Worm (Caenorhabditis elegans) whole organism, dauer: Measurements from ENCODE around the gene F10B5.3.

Experiments used
- unc-62 ChIP-seq: sonication (generic microtip); optimal IDR thresholded peaks from 2 replicates; lab custom pipeline; 2017; ENCODE audit warnings: missing biosample characterization, missing genetic modification reagents, missing genetic modification characterization

F10B5.3 gene

DNA sequence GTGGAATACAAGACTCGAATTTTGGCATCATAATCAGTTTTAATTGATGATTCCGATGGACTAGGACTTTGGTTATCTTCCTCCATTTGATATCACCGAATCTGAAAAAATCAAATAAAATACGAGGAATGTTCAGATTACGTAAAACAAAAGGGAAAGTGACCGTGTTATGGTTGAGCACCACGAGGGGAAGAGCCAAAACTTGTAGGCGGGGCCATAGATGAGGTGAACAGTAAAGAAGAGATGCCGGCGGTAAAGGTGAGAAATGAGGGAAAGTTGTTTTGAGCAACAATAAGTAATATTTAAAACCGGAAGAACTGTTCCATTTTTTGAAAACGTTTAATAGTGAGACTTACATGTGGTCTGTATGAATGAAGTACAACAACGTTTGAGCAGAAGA lies at the start of gene F10B5.3:
TSS of gene F10B5.3 (minus strand) at position 101 of the 400 bp plus-strand sequence.
- no peak for TF ChIP-seq unc-62

DNA sequence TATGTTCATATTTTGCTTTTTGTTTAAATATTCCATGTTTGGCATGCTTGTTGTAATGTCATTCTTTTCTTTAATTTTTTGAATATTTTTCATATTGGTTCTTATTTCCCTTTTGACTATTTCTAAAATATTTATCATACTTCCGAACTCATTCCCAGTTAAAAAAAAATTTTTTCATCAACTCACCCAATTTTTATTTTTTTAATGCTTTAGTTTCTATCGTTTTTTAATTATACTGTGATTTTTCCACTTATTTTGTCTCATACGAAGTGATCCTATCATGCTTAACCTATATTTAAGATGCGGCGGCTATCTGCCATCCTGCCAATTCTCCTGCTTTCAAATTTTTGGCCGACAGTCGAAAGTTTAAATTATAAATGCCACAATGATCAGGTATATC lies 48.7 kb upstream of the F10B5.3 start, which contains the start of gene qua-1:
TSS of gene qua-1 (plus strand) at position 301 of the 400 bp plus-strand sequence.
- no peak for TF ChIP-seq unc-62

DNA sequence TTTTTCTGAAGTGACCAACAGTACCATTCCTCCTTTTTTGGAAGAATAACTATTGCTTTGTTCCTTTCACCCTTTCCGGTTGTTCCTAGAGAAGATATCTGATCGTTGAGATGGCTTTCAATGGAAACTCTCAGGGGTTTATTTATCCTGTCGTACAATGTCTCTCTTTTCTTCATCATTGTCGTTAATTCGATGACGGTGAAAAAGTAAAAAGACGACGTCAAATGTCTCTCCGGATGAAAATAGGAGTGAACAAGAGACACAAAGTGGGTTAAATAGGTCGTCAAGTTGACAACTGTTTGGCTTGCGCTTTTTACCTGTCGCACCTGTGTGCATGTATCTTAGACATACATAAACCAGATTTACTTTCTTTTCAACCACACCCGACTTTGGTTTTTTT lies 44.1 kb upstream of the F10B5.3 start:
- TF ChIP-seq unc-62 = no peak

DNA sequence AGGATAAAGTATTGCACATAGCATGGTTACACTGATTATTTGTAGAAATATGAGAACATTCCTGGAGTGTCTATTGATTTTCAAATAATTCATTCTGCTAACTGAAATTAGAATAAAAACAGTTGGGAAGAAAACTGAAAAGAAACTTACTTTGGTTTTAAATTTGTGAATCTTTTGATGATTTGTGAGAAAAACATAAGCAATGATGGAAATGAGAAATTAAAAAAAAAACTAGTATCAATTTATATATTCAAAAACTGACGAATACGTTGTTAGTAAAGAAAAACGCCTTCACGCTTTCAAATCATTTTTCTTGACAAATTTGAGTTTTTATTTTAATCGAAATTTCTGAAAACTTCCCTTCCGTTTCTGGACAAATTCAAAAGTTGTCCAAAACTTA lies 43.3 kb upstream of the F10B5.3 start, which contains the start of gene T05C12.9:
TSS of gene T05C12.9 (minus strand) at position 101 of the 400 bp plus-strand sequence.
- TF ChIP-seq unc-62 = no peak

DNA sequence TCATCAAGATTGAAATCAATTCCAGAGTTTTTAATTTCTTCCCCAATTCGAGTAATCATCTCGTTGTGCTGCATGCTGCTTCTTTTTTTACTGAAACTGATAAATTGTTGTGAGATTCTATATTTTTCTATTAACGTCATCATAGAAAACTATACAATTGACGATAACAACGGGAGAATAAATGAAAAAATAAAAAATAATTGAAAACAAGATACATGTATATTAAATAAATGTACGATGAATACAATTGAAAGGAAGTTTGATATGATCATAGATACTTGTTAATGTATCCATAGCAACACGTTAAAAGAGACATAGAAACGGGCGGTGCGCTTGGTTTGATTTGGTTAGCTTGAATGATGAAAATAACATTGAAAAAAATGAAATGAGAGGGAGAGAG lies 40.6 kb upstream of the F10B5.3 start, which contains the start of gene T05C12.8:
TSS of gene T05C12.8 (minus strand) at position 101 of the 400 bp plus-strand sequence.
- TF ChIP-seq unc-62 = no peak

DNA sequence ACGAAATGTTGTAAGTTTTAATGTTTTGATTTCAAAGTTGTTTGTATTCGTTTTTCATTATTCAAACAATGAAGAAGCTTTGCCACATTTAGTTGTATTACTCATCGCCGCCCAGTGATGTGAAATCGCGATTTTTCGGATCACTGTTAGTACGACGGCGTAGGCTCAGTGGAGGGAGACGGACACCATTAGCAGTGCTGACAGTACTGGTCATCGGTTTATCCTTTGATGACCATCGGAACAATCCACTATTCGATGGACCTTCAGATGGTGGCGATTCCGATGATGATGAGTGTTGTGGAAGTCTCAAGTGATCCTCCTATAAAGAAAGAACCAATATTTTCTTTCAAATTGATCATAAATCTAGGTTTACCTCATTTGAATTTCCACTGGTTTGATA lies 37.7 kb upstream of the F10B5.3 start:
- no peak for TF ChIP-seq unc-62

DNA sequence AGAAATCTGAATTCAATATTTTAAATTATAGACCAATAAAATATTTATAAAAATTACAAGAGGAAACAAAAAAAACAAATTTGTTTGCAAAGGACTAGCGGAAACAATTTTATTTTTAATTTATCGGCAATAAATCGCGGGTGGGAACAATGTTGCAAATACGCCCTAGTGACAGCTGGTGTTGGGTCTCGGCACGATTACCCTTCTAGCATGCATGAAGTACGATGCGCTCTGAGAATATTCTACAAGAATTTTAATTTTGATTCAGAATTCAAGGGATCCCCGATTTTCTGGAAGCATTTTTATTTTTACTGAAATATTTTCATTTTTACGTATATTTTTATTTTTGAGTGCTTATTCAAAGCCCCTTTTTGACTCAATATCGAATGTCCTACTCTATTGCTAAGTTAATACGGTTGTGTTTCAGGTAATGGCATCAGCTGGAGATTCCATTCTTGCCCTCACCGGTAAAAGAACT lies 35.2 kb upstream of the F10B5.3 start, which contains the start of the genes mig-5 and cct-1:
TSS of gene mig-5 (minus strand) at position 8 of the 478 bp plus-strand sequence.
TSS of gene cct-1 (plus strand) at position 428 of the 478 bp plus-strand sequence.
- no peak for TF ChIP-seq unc-62

DNA sequence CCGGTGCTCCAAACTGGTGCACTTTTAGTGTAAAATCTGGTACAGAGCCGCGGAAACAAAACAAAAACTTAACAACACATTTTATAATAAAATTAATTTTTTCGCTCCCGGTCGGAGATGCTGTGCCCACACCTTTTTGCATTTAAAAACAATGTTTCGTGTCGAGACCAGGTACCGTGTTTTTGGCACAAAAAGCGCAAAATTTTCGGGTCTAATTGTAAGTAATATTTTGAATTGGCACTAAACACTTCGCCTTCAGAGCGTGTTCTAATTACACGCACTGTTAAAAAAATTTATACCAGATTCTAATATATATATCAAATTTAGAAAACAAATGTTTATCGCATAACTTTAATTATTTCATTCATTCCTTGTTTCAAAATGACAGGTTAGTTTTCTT lies 31.6 kb upstream of the F10B5.3 start, which contains the start of gene dylt-3:
TSS of gene dylt-3 (plus strand) at position 301 of the 400 bp plus-strand sequence.
- no peak for TF ChIP-seq unc-62

DNA sequence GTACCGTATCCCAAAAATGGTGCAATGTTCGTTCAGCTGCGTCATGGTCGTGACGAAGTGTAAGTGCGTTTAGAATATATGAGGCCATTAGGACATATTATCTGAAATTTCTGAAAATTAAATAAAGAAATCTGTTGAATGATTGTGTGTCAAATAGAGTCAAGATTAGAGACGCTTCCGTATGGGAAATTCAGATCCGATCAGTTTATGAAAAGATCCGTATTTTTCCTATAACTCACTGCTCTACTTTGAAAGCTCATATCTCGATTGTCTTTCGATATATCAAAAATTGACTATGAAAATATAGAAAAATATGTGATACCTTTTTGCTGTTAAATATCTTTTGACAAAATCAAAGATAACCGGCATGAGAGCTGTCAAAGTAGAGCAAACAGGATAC lies 30.5 kb upstream of the F10B5.3 start, which contains the start of gene T05C12.4:
TSS of gene T05C12.4 (minus strand) at position 101 of the 400 bp plus-strand sequence.
- TF ChIP-seq unc-62 = no peak

DNA sequence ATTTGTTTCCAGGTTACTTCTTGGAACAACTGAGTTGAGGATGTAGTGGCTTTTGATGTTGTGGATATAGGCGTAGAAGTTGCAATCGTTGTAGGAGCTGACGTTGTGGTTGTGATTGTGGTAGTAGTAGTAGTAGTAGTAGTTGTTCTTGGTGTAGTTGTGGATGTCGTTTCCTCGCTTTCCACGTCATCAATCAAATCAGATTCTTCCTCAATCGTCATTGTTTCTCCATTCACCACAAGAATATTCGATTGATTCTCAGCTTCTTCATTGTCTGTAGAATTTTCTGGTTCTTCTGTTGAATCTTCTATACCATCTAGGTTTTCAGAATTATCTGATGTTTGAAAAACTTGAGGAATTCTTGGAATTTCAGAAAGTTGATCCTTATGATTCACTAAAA lies 28.8 kb upstream of the F10B5.3 start:
- TF ChIP-seq unc-62 = no peak

DNA sequence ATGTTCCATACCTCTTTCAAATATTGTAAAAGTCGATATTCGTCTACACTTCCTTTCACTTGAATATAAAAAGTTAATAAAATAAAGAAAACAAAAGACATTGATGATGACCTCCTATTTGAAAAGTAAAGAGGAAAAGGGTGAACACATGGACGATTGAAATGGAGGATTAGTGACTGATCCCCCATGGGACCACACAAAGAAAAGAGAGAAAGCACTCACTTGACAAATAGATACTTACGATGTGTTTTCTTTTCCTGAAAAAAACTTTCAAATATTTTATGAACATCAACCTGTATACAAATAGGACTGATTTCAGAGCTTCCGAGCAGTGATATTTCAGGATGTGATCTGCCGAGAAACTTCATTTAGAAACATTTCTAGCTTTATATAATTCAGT lies 27.3 kb upstream of the F10B5.3 start, which contains the start of gene acr-14:
TSS of gene acr-14 (minus strand) at position 101 of the 400 bp plus-strand sequence.
- no peak for TF ChIP-seq unc-62

DNA sequence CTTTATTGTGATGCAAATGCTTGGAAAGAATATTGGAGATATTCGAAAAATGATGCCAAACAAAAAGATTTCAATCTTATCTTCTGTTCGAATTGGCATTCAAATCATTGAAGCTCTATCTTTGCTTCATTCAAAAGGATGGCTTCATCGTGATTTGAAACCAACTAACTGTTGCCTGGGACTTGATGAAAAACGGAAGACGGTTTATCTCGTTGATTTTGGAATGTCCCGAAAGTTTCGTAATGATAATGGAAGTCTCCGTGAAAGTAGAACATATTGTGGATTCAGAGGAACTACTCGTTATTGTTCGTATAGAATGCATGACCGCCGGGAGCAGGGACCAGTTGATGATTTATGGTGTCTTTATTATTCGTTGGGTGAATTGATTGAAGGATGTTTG lies 24.3 kb upstream of the F10B5.3 start:
- no peak for TF ChIP-seq unc-62

DNA sequence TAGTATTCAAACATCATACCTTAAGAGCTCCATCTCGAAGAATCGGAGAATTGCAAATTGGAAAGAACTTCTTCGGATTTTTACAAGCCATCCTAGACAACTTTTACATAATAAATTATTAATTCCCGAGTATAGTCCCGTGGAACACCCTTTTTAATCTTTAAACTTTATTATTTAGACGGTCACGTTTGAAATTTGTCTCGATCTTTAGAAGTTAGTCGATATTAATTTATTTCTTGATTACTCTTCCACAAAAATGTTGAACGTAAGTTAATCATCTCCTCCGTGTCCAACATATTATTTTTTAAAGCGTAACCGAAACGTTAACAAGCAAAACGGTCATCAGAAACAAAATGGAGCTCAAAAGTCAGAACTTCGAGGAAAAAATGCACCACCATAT lies 23.6 kb upstream of the F10B5.3 start, which contains the start of the genes decr-1.3 and T05C12.1:
TSS of gene decr-1.3 (minus strand) at position 101 of the 400 bp plus-strand sequence.
TSS of gene T05C12.1 (plus strand) at position 232 of the 400 bp plus-strand sequence.
- TF ChIP-seq unc-62 = no peak

DNA sequence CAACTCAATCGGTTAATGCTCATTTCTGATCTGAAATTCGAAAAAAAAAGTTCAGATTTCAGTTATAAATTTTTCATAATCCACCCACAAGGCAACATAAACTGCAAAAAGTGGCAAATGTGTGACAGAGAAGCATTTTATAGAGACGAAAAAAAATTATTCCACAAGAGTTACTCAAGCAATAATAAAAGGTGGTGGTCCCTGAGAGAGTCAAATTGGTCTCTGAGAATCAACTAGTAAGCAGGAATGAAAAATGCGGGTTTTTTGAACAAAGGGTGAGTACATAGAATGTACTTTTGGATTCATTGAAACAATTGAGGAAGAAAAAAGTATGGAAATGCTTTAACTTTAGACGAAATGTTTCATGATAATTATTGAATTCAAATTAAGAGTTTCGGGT lies 20.5 kb upstream of the F10B5.3 start, which contains the start of gene T05C12.11:
TSS of gene T05C12.11 (minus strand) at position 101 of the 400 bp plus-strand sequence.
- no peak for TF ChIP-seq unc-62

DNA sequence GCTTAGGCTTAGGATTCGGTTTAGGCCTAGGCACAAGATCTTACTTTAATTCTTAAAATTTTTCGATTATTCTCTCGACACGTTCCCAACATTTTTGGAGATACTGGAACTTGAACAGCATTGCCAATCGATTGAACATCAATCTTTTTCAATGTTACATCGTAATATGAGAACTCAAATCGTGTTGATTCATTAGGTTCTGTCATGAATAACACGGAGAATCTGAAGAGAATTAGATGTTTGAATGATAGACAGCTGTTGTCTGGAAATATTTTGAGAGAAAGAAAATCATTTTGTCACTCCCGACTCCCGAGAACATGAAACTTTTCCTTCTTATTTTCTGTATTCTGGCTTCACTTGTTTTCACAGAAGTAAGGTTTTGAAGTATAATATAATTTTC lies 19.5 kb upstream of the F10B5.3 start, which contains the start of gene T05C12.15:
TSS of gene T05C12.15 (plus strand) at position 301 of the 400 bp plus-strand sequence.
- no peak for TF ChIP-seq unc-62

DNA sequence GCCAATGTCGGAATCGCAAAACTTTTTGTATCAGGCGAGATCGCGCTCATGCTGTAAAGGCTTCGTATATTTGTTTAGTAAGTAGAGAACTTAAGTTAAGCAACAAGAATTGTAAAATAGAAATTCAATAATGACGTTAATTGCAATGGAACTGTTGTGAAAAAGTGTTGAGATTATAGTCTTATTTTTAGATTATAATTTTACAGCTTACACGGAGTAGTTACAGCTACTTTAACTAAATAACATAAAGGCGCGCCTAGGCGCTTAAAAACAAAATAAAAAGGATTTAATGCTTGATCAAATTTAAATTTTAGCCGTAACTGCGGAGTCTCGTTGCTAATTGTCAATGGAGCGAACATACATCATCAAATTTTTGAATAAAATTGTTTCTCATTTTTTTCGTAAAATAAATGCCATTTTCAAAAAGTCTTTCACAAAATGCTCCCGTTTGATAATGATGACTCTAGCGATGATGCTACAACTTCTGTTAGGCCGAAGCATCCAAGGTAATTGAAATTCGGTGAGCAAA lies 12.4 kb upstream of the F10B5.3 start, which contains the start of the genes emb-27 and rrf-3:
TSS of gene emb-27 (minus strand) at position 51 of the 529 bp plus-strand sequence.
TSS of gene rrf-3 (plus strand) at position 346 of the 529 bp plus-strand sequence.
- no peak for TF ChIP-seq unc-62

DNA sequence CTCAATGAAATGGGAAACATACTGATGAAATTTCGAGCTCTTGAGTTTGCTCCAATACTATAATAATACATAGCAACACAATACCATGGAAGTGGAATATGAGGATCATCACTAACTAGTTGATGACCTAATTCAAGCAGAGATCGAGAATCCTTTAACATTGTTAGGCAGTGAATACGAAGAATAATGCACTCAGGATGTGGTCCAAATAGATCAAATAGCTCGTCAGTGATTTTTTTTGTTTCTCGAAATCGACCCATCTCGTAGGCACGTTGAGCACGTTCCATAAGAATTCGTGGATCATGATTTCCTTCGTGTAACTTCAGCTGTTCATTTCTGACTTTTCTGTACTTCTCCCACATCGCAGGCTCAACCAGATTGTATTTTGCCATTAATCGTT lies 11.1 kb upstream of the F10B5.3 start:
- TF ChIP-seq unc-62 = no peak

DNA sequence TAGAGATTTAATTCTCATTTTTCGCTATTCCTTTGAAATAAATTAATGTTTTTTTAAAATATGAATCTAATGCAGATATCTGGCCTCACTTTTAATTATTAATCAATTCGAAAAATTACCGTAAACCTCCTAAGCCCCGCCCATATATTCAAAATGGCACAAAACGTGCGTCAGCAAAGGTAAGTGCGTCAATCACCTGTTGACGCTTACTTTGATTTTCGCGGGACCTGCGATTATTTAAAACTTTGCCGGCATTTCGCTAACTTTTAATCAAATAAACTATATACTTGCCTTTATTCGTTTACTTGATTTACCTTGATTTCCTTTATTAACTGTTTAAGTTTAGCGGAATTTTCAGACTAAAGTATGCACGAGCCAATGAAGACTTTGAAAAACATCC lies 8.2 kb upstream of the F10B5.3 start, which contains the start of gene pch-2:
TSS of gene pch-2 (plus strand) at position 359 of the 400 bp plus-strand sequence.
- no peak for TF ChIP-seq unc-62
